Fruit fly (Drosophila melanogaster): ENCODE data around the gene CG2931.
A peak's percentile ranks its signal among the peaks of the same experiment; 100 is the strongest.

Gene CG2931

DNA sequence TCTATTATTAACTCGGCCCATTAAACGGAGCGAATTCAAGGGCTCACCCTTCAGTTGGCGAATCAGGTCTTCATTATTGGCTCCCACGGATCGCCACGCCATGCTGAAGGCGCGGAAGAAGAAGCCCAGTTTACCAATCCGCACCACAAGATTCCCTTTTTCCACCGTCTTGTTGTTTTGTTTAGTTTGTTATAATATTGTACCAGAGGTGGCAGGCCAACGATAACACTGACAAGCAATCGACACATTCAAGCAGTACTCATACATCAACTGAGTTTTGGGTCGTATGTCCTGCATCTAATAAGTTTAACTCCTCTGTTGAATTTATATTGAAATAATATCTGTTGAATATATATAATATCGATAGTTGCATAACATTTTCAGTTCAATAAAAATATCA, 14.3 kb downstream of the CG2931 start, which contains the start of gene Pcmt:
Gene Pcmt, minus strand, starts transcription at position 235 of the 400 bp plus-strand sequence.
- TF ChIP-seq CG8301 (tag; optimal IDR thresholded peaks at IDR 0.05) (no peak), EcR (GFP tag; optimal IDR thresholded peaks at IDR 0.05) (no peak), Snoo (tag; optimal IDR thresholded peaks at IDR 0.05) (no peak), CG8159 (tag; optimal IDR thresholded peaks at IDR 0.05) (no peak), CG15710 (tag; optimal IDR thresholded peaks at IDR 0.05) (no peak), Pif1B (GFP tag; optimal IDR thresholded peaks at IDR 0.05) (no peak), gl (tag; optimal IDR thresholded peaks at IDR 0.05) (no peak)

DNA sequence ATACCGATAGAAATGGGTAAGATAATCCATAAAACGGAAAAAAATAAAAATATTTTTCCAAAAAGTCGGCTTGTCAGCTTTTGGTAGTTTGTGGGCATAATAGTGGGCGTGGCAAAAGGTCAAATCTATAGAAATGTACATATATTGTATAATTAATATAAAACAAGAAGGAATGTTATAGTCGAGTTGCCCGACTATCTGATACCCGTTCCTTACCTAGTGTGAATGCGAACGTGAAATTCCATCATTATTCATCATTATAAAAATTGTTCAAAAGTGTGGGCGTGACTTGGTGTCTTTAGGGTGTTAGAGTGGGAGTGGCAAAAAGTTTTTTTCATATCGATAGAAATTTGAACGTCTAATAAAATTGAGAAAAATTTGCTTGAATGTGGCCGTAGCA, 16.8 kb downstream of the CG2931 start:
- TF ChIP-seq gl (tag; optimal IDR thresholded peaks at IDR 0.05) = no peak
- TF ChIP-seq CG10348 (GFP tag; IDR thresholded peaks at IDR 0.05) = no peak
- TF ChIP-seq rn (GFP tag; IDR thresholded peaks at IDR 0.05) = no peak
- TF ChIP-seq fd96Ca (GFP tag; IDR thresholded peaks at IDR 0.05) = no peak
- no peak for TF ChIP-seq CG12605 (GFP tag; IDR thresholded peaks at IDR 0.05)

DNA sequence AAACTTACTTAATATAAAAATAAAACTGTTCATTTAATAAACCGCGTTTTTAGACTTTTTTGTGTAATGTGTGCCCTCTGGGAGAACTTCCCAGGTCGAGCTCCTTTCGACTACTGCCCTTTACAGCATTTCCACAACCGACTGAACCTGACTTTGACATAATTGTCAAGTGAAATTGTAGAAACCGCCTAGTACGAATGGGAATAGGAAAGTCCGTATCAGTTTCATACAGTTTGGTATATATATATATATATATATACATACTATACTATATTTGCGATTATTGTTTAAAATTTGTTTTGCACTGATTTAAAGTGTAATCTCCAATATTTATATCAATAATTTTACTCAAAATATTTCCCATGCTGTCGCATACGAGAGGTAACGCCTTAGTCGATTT, 17.3 kb downstream of the CG2931 start, which contains the start of gene mia:
Gene mia, minus strand, starts transcription at position 101 of the 400 bp plus-strand sequence.
- no peak for TF ChIP-seq Pif1A (GFP tag; optimal IDR thresholded peaks at IDR 0.05)
- TF ChIP-seq CG13204 (GFP tag; optimal IDR thresholded peaks at IDR 0.05) = no peak
- TF ChIP-seq CG9948 (tag; optimal IDR thresholded peaks at IDR 0.05) = no peak
- no peak for TF ChIP-seq Snoo (tag; optimal IDR thresholded peaks at IDR 0.05)
- TF ChIP-seq CG34367 (tag; optimal IDR thresholded peaks at IDR 0.05) = no peak
- no peak for TF ChIP-seq CG17806 (tag; optimal IDR thresholded peaks at IDR 0.05)
- no peak for TF ChIP-seq CG14655 (GFP tag; optimal IDR thresholded peaks at IDR 0.05)
- no peak for TF ChIP-seq CG10348 (GFP tag; IDR thresholded peaks at IDR 0.05)
- no peak for TF ChIP-seq rn (GFP tag; IDR thresholded peaks at IDR 0.05)
- no peak for TF ChIP-seq CG32121 (GFP tag; IDR thresholded peaks at IDR 0.05)
- no peak for TF ChIP-seq CG12605 (GFP tag; IDR thresholded peaks at IDR 0.05)
- no peak for TF ChIP-seq gl (tag; optimal IDR thresholded peaks at IDR 0.05)
- TF ChIP-seq CG15710 (tag; optimal IDR thresholded peaks at IDR 0.05) = no peak
- TF ChIP-seq Pif1B (GFP tag; optimal IDR thresholded peaks at IDR 0.05) = no peak
- TF ChIP-seq D1 (tag; optimal IDR thresholded peaks at IDR 0.05) = no peak
- TF ChIP-seq EcR (GFP tag; optimal IDR thresholded peaks at IDR 0.05) = no peak
- no peak for TF ChIP-seq Ets98B (GFP tag; IDR thresholded peaks at IDR 0.05)
- TF ChIP-seq CG8159 (tag; optimal IDR thresholded peaks at IDR 0.05) = no peak

DNA sequence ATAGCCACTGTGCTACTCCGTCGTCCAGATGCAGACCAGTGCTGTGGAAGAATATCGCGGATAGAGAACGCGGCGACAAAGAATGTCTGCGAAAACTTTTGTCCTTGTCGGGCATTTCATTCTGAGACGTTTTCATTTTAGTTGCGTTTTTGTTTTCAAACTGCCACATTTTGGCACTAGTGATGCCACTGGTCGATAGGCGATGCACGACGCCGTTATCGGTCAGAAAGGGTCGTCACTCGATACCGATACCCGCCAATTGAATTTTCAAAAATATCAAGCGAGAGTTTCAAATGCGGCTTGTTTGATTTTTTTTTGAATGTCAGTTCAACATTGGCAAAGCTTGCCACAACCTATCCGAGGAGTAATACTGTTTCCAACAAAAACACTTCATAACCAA, 18.0 kb downstream of the CG2931 start:
- TF ChIP-seq Snoo (tag; optimal IDR thresholded peaks at IDR 0.05) (no peak), rn (GFP tag; IDR thresholded peaks at IDR 0.05) (no peak), Pif1B (GFP tag; optimal IDR thresholded peaks at IDR 0.05) (no peak), CG32121 (GFP tag; IDR thresholded peaks at IDR 0.05) (no peak), CG9948 (tag; optimal IDR thresholded peaks at IDR 0.05) (no peak), CG15710 (tag; optimal IDR thresholded peaks at IDR 0.05) (no peak), fd96Ca (GFP tag; IDR thresholded peaks at IDR 0.05) (no peak), gl (tag; optimal IDR thresholded peaks at IDR 0.05) (no peak), CG34367 (tag; optimal IDR thresholded peaks at IDR 0.05) (no peak), EcR (GFP tag; optimal IDR thresholded peaks at IDR 0.05) (no peak)

DNA sequence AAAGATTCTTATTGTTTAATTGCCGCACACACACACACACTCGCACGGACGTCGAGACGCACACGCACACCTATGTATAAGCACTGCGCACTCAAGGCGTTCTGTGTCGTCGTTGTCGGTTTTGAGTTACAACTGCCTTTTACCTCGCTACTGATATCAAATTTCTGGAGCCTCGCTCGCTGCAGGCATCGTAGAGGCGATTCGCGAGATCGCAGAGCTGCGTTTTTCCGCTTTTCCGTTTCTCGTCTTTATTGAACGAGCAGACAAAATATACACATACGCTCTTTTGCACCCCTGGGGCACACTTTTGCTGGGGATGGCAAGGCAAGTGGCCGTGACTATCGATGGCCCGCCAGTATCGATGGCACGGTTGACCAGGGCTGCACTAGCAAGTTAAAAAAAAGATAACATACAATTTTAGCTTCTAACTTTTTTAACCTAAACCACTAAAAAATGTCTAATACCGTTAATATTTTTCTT, 20.9 kb downstream of the CG2931 start, which contains the start of gene CG2519:
Gene CG2519, minus strand, starts transcription at position 312 of the 480 bp plus-strand sequence.
- TF ChIP-seq CG32121 (GFP tag; IDR thresholded peaks at IDR 0.05) (no peak), CG4496 (GFP tag; IDR thresholded peaks at IDR 0.05) (peak; percentile 48; the same call in 2 of the 3 replicates), CG34367 (tag; optimal IDR thresholded peaks at IDR 0.05) (no peak), EcR (GFP tag; optimal IDR thresholded peaks at IDR 0.05) (no peak), fd96Ca (GFP tag; IDR thresholded peaks at IDR 0.05) (no peak; the same call in 1 of the 3 replicates), CG12605 (GFP tag; IDR thresholded peaks at IDR 0.05) (peak; percentile 42; the same call in 1 of the 2 replicates), CG15710 (tag; optimal IDR thresholded peaks at IDR 0.05) (no peak), rn (GFP tag; IDR thresholded peaks at IDR 0.05) (0 out of 2 replicates have a peak, but pooled peaks have one; percentile 29), Snoo (tag; optimal IDR thresholded peaks at IDR 0.05) (no peak)

DNA sequence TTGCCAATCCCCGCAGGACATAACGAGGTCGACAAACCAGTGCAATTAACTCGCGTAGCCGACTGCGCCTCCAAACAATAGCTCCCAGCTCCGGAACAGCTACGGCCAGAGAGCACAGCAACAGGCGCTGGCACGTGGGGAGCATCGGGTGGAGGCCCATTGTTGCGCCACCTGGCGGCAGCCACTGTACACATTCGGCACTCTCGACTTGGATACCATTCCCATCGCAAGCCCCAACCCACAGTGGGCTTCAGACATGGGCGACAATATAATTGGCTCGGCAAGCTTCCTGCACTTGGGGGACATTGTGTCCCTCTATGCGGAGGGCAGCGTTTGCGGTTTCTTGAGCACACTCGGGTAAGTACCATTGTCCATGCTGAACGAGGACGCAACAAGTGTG, 40.9 kb downstream of the CG2931 start:
- no peak for TF ChIP-seq CG12605 (GFP tag; IDR thresholded peaks at IDR 0.05)
- no peak for TF ChIP-seq CG8159 (tag; optimal IDR thresholded peaks at IDR 0.05)
- no peak for TF ChIP-seq CG9948 (tag; optimal IDR thresholded peaks at IDR 0.05)
- no peak for TF ChIP-seq Ets98B (GFP tag; IDR thresholded peaks at IDR 0.05)
- no peak for TF ChIP-seq CG34367 (tag; optimal IDR thresholded peaks at IDR 0.05)
- TF ChIP-seq fd96Ca (GFP tag; IDR thresholded peaks at IDR 0.05) = no peak
- no peak for TF ChIP-seq CG10348 (GFP tag; IDR thresholded peaks at IDR 0.05)

DNA sequence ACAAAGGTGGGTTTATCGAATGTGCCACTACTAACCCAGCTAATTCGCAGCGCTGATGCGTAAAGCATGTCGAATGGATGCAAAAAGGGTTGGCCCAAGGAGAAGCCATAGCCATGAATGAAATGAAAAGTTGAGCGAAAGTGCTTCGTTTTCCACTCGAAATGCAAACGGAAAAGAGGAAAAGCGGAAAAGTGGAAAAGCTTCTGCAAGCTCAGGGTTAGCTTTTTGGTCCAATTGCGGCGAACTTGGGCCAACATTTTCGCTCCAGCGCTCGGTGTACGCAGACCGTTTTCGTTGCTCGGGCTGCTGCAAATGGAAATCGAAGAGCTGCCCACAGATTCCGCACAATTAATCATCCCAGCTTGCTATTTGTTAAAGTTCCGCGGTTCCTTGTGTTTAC, 43.6 kb downstream of the CG2931 start:
- TF ChIP-seq CG4496 (GFP tag; IDR thresholded peaks at IDR 0.05) = 0 out of 3 replicates have a peak, but pooled peaks have one; percentile 30
- no peak for TF ChIP-seq CG34367 (tag; optimal IDR thresholded peaks at IDR 0.05)
- TF ChIP-seq CG8159 (tag; optimal IDR thresholded peaks at IDR 0.05) = no peak
- TF ChIP-seq Ets98B (GFP tag; IDR thresholded peaks at IDR 0.05) = 0 out of 2 replicates have a peak, but pooled peaks have one; percentile 15
